Fruit fly (Drosophila melanogaster): ENCODE measurements around the gene fzo.

DNA sequence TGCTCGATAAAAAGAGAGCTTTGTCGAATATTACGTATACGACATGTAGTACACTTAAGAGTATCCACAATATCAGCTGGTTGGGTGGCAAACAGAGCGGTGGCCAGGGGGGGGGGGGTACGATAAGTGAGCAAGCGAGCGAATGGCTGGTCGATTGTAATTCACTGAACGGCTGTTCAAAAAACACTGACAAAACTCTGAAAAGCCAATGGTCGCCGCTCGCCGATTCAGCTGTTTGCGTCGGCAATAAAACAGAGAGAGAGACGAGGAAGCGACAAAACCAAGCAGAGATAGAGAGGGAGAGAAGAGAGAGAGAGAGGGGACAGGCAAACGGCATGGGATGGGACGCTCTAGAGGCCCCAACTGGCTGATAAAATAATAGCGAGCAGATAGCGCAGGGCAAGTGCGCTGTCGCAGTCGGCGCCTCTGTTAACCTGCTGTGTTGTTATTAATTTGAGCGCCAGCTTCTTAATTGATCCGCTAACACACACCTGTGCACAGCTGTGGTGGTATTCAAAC is 22.7 kb upstream of the fzo start, which contains the start of gene cnc:
- TF ChIP-seq EcR (GFP tag; optimal IDR thresholded peaks at IDR 0.05) (no peak), usp (GFP tag; optimal IDR thresholded peaks at IDR 0.05) (no peak)
